Worm (Caenorhabditis elegans): ENCODE results near the gene try-8.
A peak's percentile ranks its signal among the peaks of the same experiment; 100 is the strongest.

Gene try-8

ce11 chrV:7443480-7443879, 10.7 kb downstream of the try-8 start:
- TF ChIP-seq F39B2.1 (GFP tag; IDR thresholded peaks at IDR 0.05) (0 out of 2 replicates have a peak, but pooled peaks have one; percentile 51), ekl-4 (GFP tag; IDR thresholded peaks at IDR 0.05) (peak; percentile 21; the same call in 1 of the 2 replicates), Y67H2A.10 (GFP tag; conservative IDR thresholded peaks at IDR 0.05) (peak; percentile 19; the same call in 1 of the 2 replicates), ztf-28 (GFP tag; IDR thresholded peaks at IDR 0.05) (0 out of 2 replicates have a peak, but pooled peaks have one; percentile 43), pbrm-1 (GFP tag; IDR thresholded peaks at IDR 0.05) (0 out of 2 replicates have a peak, but pooled peaks have one; percentile 34), egl-18 (GFP tag; IDR thresholded peaks at IDR 0.05) (0 out of 2 replicates have a peak, but pooled peaks have one; percentile 53), bed-2 (GFP tag; IDR thresholded peaks at IDR 0.05) (peak; percentile 9; the same call in 1 of the 2 replicates), egrh-3 (GFP tag; IDR thresholded peaks at IDR 0.05) (peak; percentile 88), attf-3 (GFP tag; conservative IDR thresholded peaks at IDR 0.05) (peak; percentile 62), bed-1 (GFP tag; IDR thresholded peaks at IDR 0.05) (0 out of 2 replicates have a peak, but pooled peaks have one; percentile 20), ztf-25 (GFP tag; IDR thresholded peaks at IDR 0.05) (0 out of 2 replicates have a peak, but pooled peaks have one; percentile 75), F37B4.10 (GFP tag; IDR thresholded peaks at IDR 0.05) (peak; percentile 94; the same call in 1 of the 2 replicates), sea-2 (GFP tag; IDR thresholded peaks at IDR 0.05) (0 out of 2 replicates have a peak, but pooled peaks have one; percentile 33), ztf-6 (GFP tag; IDR thresholded peaks at IDR 0.05) (0 out of 2 replicates have a peak, but pooled peaks have one; percentile 35)

ce11 chrV:7439807-7440206, 14.3 kb downstream of the try-8 start, which contains the start of gene try-13:
TSS of gene try-13 (plus strand) at chrV:7440107.
- TF ChIP-seq chd-7 (tag; optimal IDR thresholded peaks at IDR 0.05): no peak
- TF ChIP-seq F52B5.7 (tag; optimal IDR thresholded peaks at IDR 0.05): no peak
- TF ChIP-seq zim-3 (tag; optimal IDR thresholded peaks at IDR 0.05): no peak
- no peak for TF ChIP-seq ceh-100 (GFP tag; IDR thresholded peaks at IDR 0.05)
- TF ChIP-seq hmg-20 (GFP tag; IDR thresholded peaks at IDR 0.05): no peak
- no peak for TF ChIP-seq zfh-2 (GFP tag; conservative IDR thresholded peaks at IDR 0.05)
- no peak for TF ChIP-seq tbx-9 (tag; optimal IDR thresholded peaks at IDR 0.05; ENCODE audit: borderline replicate concordance)

ce11 chrV:7437985-7438384, 16.2 kb downstream of the try-8 start, which contains the start of gene F25E5.16:
TSS of gene F25E5.16 (plus strand) at chrV:7438285.
- TF ChIP-seq zim-3 (tag; optimal IDR thresholded peaks at IDR 0.05): no peak

- TF ChIP-seq mcd-1 (GFP tag; IDR thresholded peaks at IDR 0.05) (peak; percentile 18; the same call in 1 of the 2 replicates), Y56A3A.18 (GFP tag; IDR thresholded peaks at IDR 0.05) (no peak), F52B5.7 (tag; optimal IDR thresholded peaks at IDR 0.05) (peak; percentile 10), dpff-1 (tag; optimal IDR thresholded peaks at IDR 0.05) (no peak), F57A8.1 (GFP tag; optimal IDR thresholded peaks at IDR 0.05) (no peak), K11D2.4 (GFP tag; IDR thresholded peaks at IDR 0.05) (0 out of 2 replicates have a peak, but pooled peaks have one; percentile 16), B0261.1 (tag; optimal IDR thresholded peaks at IDR 0.05) (no peak), madf-10 (tag; optimal IDR thresholded peaks at IDR 0.05) (no peak), F10E7.11 (tag; optimal IDR thresholded peaks at IDR 0.05) (peak; percentile 63), ekl-4 (GFP tag; IDR thresholded peaks at IDR 0.05) (no peak; the same call in 1 of the 2 replicates)
These were observed 16.6 kb downstream of the try-8 start, which contains the start of gene F25E5.9 for ce11 chrV:7437538-7437937. TSS of gene F25E5.9 (minus strand) at chrV:7437919.

ce11 chrV:7436911-7437310, 17.2 kb downstream of the try-8 start:
- TF ChIP-seq mcd-1 (GFP tag; IDR thresholded peaks at IDR 0.05) (no peak), cebp-1 (GFP tag; IDR thresholded peaks at IDR 0.05) (0 out of 2 replicates have a peak, but pooled peaks have one; percentile 21), cebp-1 (tag; optimal IDR thresholded peaks at IDR 0.05) (no peak), fkh-3 (tag; optimal IDR thresholded peaks at IDR 0.05) (peak; percentile 12), madf-6 (GFP tag; IDR thresholded peaks at IDR 0.05) (0 out of 2 replicates have a peak, but pooled peaks have one; percentile 32), chd-7 (tag; optimal IDR thresholded peaks at IDR 0.05) (peak; percentile 32), K12H6.12 (tag; optimal IDR thresholded peaks at IDR 0.05) (no peak), lin-26 (GFP tag; IDR thresholded peaks at IDR 0.05) (peak; percentile 9; the same call in 1 of the 2 replicates), Y53G8AR.9 (GFP tag; conservative IDR thresholded peaks at IDR 0.05) (peak; percentile 34; the same call in 1 of the 2 replicates), somi-1 (GFP tag; optimal IDR thresholded peaks at IDR 0.05) (peak; percentile 4), ama-1 (optimal IDR thresholded peaks at IDR 0.05) (peak; percentile 74), ama-1 (GFP tag; optimal IDR thresholded peaks at IDR 0.05) (no peak), ZK185.1 (tag; optimal IDR thresholded peaks at IDR 0.05; ENCODE audit: poor library complexity, severe bottlenecking) (peak; percentile 65), die-1 (tag; optimal IDR thresholded peaks at IDR 0.05) (peak; percentile 19), madf-3 (GFP tag; IDR thresholded peaks at IDR 0.05) (0 out of 2 replicates have a peak, but pooled peaks have one; percentile 24)
